Fruit fly (Drosophila melanogaster) whole organism, embryonic: ENCODE results near the gene Glut4EF.

Experiments
- CG11456 ChIP-seq: fragments of 200-800 bp; sonication (Bioruptor generic); IDR thresholded peaks from 3 replicates; pipeline ENCODE4 v1.3.6; 2022; ENCODE audit warnings: missing biosample characterization, missing genetic modification characterization
- CG11723 ChIP-seq: fragments of 200-800 bp; sonication (Bioruptor generic); optimal IDR thresholded peaks from 2 replicates; lab custom pipeline; 2017; ENCODE audit warnings: missing biosample characterization, mild to moderate bottlenecking, missing genetic modification characterization
- CG12236 ChIP-seq: fragments of 200-800 bp; sonication (Bioruptor generic); optimal IDR thresholded peaks from 2 replicates; lab custom pipeline; 2016; ENCODE audit warnings: missing biosample characterization, missing genetic modification characterization
- CG13296 ChIP-seq: fragments of 200-800 bp; sonication (Bioruptor generic); optimal IDR thresholded peaks from 3 replicates; lab custom pipeline; 2018; ENCODE audit warnings: missing biosample characterization, mild to moderate bottlenecking, missing genetic modification characterization
- CG13624 ChIP-seq: fragments of 200-800 bp; sonication (Bioruptor generic); optimal IDR thresholded peaks from 2 replicates; lab custom pipeline; 2016; ENCODE audit warnings: missing biosample characterization, missing genetic modification characterization
- CG14667 ChIP-seq: fragments of 200-800 bp; sonication (Bioruptor generic); IDR thresholded peaks from 2 replicates; pipeline ENCODE4 v1.3.6; 2022; ENCODE audit warnings: missing biosample characterization, missing genetic modification characterization
- CG17328 ChIP-seq: fragments of 200-800 bp; sonication (Bioruptor generic); IDR thresholded peaks from 2 replicates; pipeline ENCODE4 v1.3.6; 2022; ENCODE audit warnings: missing biosample characterization, missing genetic modification characterization
- CG17829 ChIP-seq: fragments of 200-800 bp; optimal IDR thresholded peaks from 2 replicates; lab custom pipeline; 2019; ENCODE audit warnings: missing biosample characterization, mild to moderate bottlenecking, missing genetic modification characterization, moderate library complexity
- CG2678 ChIP-seq: fragments of 200-800 bp; sonication (Bioruptor generic); optimal IDR thresholded peaks from 3 replicates; lab custom pipeline; 2019; ENCODE audit warnings: missing biosample characterization, mild to moderate bottlenecking, missing genetic modification characterization, moderate library complexity
- CG2712 ChIP-seq: fragments of 200-800 bp; optimal IDR thresholded peaks from 3 replicates; lab custom pipeline; 2019; ENCODE audit warnings: missing biosample characterization, mild to moderate bottlenecking, missing genetic modification characterization, moderate library complexity
- CG5953 ChIP-seq: fragments of 200-800 bp; sonication (Bioruptor generic); IDR thresholded peaks from 2 replicates; pipeline ENCODE4 v1.3.6; 2022; ENCODE audit warnings: missing biosample characterization, missing genetic modification characterization
- CG6254 ChIP-seq: fragments of 200-800 bp; sonication (Bioruptor generic); optimal IDR thresholded peaks from 3 replicates; lab custom pipeline; 2017; ENCODE audit warnings: mild to moderate bottlenecking, missing biosample characterization, missing genetic modification reagents, missing genetic modification characterization
- CG6765 ChIP-seq: fragments of 200-800 bp; sonication (Bioruptor generic); optimal IDR thresholded peaks from 3 replicates; lab custom pipeline; 2017; ENCODE audit warnings: missing biosample characterization, mild to moderate bottlenecking, missing genetic modification characterization
- CG6854 ChIP-seq: fragments of 200-800 bp; sonication (Bioruptor generic); optimal IDR thresholded peaks from 3 replicates; lab custom pipeline; 2017; ENCODE audit warnings: missing biosample characterization, mild to moderate bottlenecking, missing genetic modification characterization
- CG7271 ChIP-seq: fragments of 200-800 bp; sonication (Bioruptor generic); optimal IDR thresholded peaks from 2 replicates; lab custom pipeline; 2018; ENCODE audit warnings: missing biosample characterization, mild to moderate bottlenecking, missing genetic modification characterization, moderate library complexity
- CG7357 ChIP-seq: fragments of 200-800 bp; sonication (Bioruptor generic); IDR thresholded peaks from 3 replicates; pipeline ENCODE4 v1.3.6; 2022; ENCODE audit warnings: missing biosample characterization, missing genetic modification characterization
- CG9876 ChIP-seq: fragments of 200-800 bp; sonication (Bioruptor generic); optimal IDR thresholded peaks from 2 replicates; lab custom pipeline; 2016; ENCODE audit warnings: missing biosample characterization, missing genetic modification characterization
- CoRest ChIP-seq: fragments of 200-800 bp; sonication (Bioruptor generic); optimal IDR thresholded peaks from 3 replicates; lab custom pipeline; 2018; ENCODE audit warnings: missing biosample characterization, mild to moderate bottlenecking, missing genetic modification characterization, moderate library complexity
- Dad ChIP-seq: fragments of 200-800 bp; sonication (Bioruptor generic); optimal IDR thresholded peaks from 3 replicates; lab custom pipeline; 2016; ENCODE audit warnings: missing biosample characterization, missing genetic modification characterization
- Drgx ChIP-seq: fragments of 200-800 bp; sonication (Bioruptor generic); IDR thresholded peaks from 2 replicates; pipeline ENCODE4 v1.3.6; 2022; ENCODE audit warnings: missing biosample characterization, missing genetic modification characterization
- H15 ChIP-seq: fragments of 200-800 bp; sonication (Bioruptor generic); IDR thresholded peaks from 3 replicates; pipeline ENCODE4 v1.3.6; 2022; ENCODE audit warnings: missing biosample characterization, missing genetic modification characterization
- HLH3B ChIP-seq: fragments of 200-800 bp; sonication (Bioruptor generic); IDR thresholded peaks from 2 replicates; pipeline ENCODE4 v1.3.6; 2022; ENCODE audit warnings: missing biosample characterization, missing genetic modification characterization
- HLHmδ ChIP-seq: fragments of 200-800 bp; sonication (Bioruptor generic); optimal IDR thresholded peaks from 2 replicates; lab custom pipeline; 2018; ENCODE audit warnings: missing biosample characterization, mild to moderate bottlenecking, missing genetic modification characterization, moderate library complexity
- Pdp1 ChIP-seq, 2 experiments: fragments of 200-800 bp; sonication (Bioruptor generic); optimal IDR thresholded peaks; 3 replicates each; lab custom pipeline; 2016; ENCODE audit warnings: missing biosample characterization in 2 of 2, missing genetic modification characterization in 2 of 2, mild to moderate bottlenecking in 1 of 2, moderate library complexity in 1 of 2
- Sox100B ChIP-seq: fragments of 200-800 bp; sonication (Bioruptor generic); optimal IDR thresholded peaks from 3 replicates; lab custom pipeline; 2018; ENCODE audit warnings: missing biosample characterization, mild to moderate bottlenecking, missing genetic modification characterization
- Ssrp ChIP-seq: fragments of 200-800 bp; sonication (Bioruptor generic); optimal IDR thresholded peaks from 2 replicates; lab custom pipeline; 2018; ENCODE audit warnings: missing biosample characterization, mild to moderate bottlenecking, missing genetic modification characterization, moderate library complexity
- Taf1 ChIP-seq: fragments of 200-800 bp; sonication (Bioruptor generic); IDR thresholded peaks from 2 replicates; pipeline ENCODE4 v1.3.6; 2022; ENCODE audit warnings: missing biosample characterization, missing genetic modification characterization
- Xbp1 ChIP-seq: fragments of 200-800 bp; sonication (Bioruptor generic); optimal IDR thresholded peaks from 3 replicates; lab custom pipeline; 2016; ENCODE audit warnings: missing biosample characterization, mild to moderate bottlenecking, missing genetic modification characterization
- YL-1 ChIP-seq: fragments of 200-800 bp; sonication (Bioruptor generic); optimal IDR thresholded peaks from 3 replicates; lab custom pipeline; 2017; ENCODE audit warnings: missing biosample characterization, mild to moderate bottlenecking, missing genetic modification characterization
- amos ChIP-seq: fragments of 200-800 bp; sonication (Bioruptor generic); IDR thresholded peaks from 2 replicates; pipeline ENCODE4 v1.3.6; 2022; ENCODE audit warnings: missing biosample characterization, missing genetic modification characterization; ENCODE audit not compliant: partially characterized antibody
- br ChIP-seq: fragments of >200 bp; optimal IDR thresholded peaks from 2 replicates; lab custom pipeline; 2017
- cwo ChIP-seq: fragments of 200-800 bp; sonication (Bioruptor generic); optimal IDR thresholded peaks from 3 replicates; lab custom pipeline; 2017; ENCODE audit warnings: missing biosample characterization, missing genetic modification characterization, mild to moderate bottlenecking, moderate library complexity, missing genetic modification reagents
- dati ChIP-seq: fragments of 200-800 bp; sonication (Bioruptor generic); IDR thresholded peaks from 2 replicates; pipeline ENCODE4 v1.3.6; 2022; ENCODE audit warnings: missing biosample characterization, missing genetic modification characterization
- exex ChIP-seq: fragments of 200-800 bp; sonication (Bioruptor generic); optimal IDR thresholded peaks from 4 replicates; lab custom pipeline; 2018; ENCODE audit warnings: missing biosample characterization, mild to moderate bottlenecking, missing genetic modification characterization, moderate library complexity
- eyg ChIP-seq: fragments of 200-800 bp; sonication (Bioruptor generic); optimal IDR thresholded peaks from 3 replicates; lab custom pipeline; 2016; ENCODE audit warnings: missing biosample characterization, missing genetic modification characterization
- fd102C ChIP-seq: fragments of 200-800 bp; sonication (Bioruptor generic); optimal IDR thresholded peaks from 2 replicates; lab custom pipeline; 2018; ENCODE audit warnings: missing biosample characterization, mild to moderate bottlenecking, missing genetic modification characterization, moderate library complexity
- lab ChIP-seq: fragments of 200-800 bp; sonication (Bioruptor generic); optimal IDR thresholded peaks from 3 replicates; lab custom pipeline; 2017; ENCODE audit warnings: missing biosample characterization, missing genetic modification characterization, mild to moderate bottlenecking, moderate library complexity, missing genetic modification reagents
- lilli ChIP-seq: fragments of 200-800 bp; sonication (Bioruptor generic); optimal IDR thresholded peaks from 3 replicates; lab custom pipeline; 2016; ENCODE audit warnings: missing biosample characterization, missing genetic modification characterization
- lmd ChIP-seq: fragments of 200-800 bp; sonication (Bioruptor generic); IDR thresholded peaks from 2 replicates; pipeline ENCODE4 v1.3.6; 2022; ENCODE audit warnings: missing biosample characterization, missing genetic modification characterization
- lola ChIP-seq, 3 experiments: fragments of >200 bp in 2 of 3; fragments of 200-800 bp in 1 of 3; sonication (Bioruptor generic) in 1 of 3; optimal IDR thresholded peaks; 2 replicates each; lab custom pipeline; 2017 to 2019; ENCODE audit warnings: missing biosample characterization in 3 of 3, missing genetic modification characterization in 3 of 3, mild to moderate bottlenecking in 1 of 3, moderate library complexity in 1 of 3
- onecut ChIP-seq: fragments of 200-800 bp; sonication (Bioruptor generic); IDR thresholded peaks from 2 replicates; pipeline ENCODE4 v1.3.6; 2022; ENCODE audit warnings: missing biosample characterization, missing genetic modification characterization
- otp ChIP-seq: fragments of 200-800 bp; sonication (Bioruptor generic); IDR thresholded peaks from 3 replicates; pipeline ENCODE4, ENCODE4 v1.3.6; 2022; ENCODE audit warnings: missing biosample characterization, missing genetic modification characterization
- pho ChIP-seq: fragments of 200-800 bp; sonication (Bioruptor generic); optimal IDR thresholded peaks from 2 replicates; lab custom pipeline; 2016; ENCODE audit warnings: missing biosample characterization, missing genetic modification characterization
- pum ChIP-seq: fragments of 200-800 bp; sonication (Bioruptor generic); optimal IDR thresholded peaks from 2 replicates; lab custom pipeline; 2016; ENCODE audit warnings: missing biosample characterization, missing genetic modification characterization
- scrt ChIP-seq: fragments of 200-800 bp; sonication (Bioruptor generic); optimal IDR thresholded peaks from 2 replicates; lab custom pipeline; 2018; ENCODE audit warnings: missing biosample characterization, mild to moderate bottlenecking, missing genetic modification characterization, moderate library complexity
- sna ChIP-seq: fragments of 200-800 bp; sonication (Bioruptor generic); IDR thresholded peaks from 2 replicates; pipeline ENCODE4 v1.3.6; 2022; ENCODE audit warnings: missing biosample characterization, missing genetic modification characterization; ENCODE audit not compliant: partially characterized antibody
- sob ChIP-seq: fragments of 200-800 bp; sonication (Bioruptor generic); IDR thresholded peaks from 2 replicates; pipeline ENCODE4 v1.3.6; 2022; ENCODE audit warnings: missing biosample characterization, missing genetic modification characterization
- unc-4 ChIP-seq: fragments of 200-800 bp; sonication (Bioruptor generic); IDR thresholded peaks from 2 replicates; pipeline ENCODE4 v1.3.6; 2022; ENCODE audit warnings: missing biosample characterization, missing genetic modification characterization; ENCODE audit not compliant: partially characterized antibody
- wek ChIP-seq: fragments of 200-800 bp; sonication (Bioruptor generic); optimal IDR thresholded peaks from 3 replicates; lab custom pipeline; 2018; ENCODE audit warnings: missing biosample characterization, mild to moderate bottlenecking, missing genetic modification characterization, moderate library complexity

Gene Glut4EF

DNA sequence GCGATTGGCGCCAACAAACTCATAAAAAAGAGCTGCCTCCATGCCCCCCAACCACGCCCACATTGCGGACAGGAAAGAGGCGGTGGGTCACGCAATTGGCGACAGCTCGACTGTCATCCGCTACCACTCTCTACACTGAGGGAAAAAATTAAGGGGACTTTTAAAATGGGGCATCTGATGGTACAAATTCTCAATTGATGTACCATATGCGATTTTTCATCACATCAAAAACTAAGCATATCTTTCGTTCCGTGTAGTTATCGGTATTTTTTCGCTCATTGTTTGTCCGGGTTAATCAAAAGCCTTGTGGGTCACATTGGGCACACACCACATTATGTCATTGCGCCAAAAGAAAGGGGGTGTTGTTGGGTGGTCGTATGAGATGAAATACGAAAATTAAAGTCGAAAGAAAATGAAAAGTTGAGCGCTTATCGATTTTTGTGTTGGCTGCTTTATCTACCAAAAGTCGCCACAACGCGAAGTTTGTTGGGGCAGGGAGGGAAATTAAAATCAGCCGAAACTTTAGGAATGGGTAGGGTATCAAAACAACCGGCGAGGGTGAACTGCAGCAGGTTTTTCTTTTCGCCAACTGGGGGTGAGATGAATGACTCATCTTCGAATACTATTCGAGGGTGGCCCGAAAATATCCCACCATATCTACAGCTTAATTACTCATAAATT, 149.7 kb downstream of the Glut4EF start (continued):
- TF ChIP-seq amos (GFP tag; lab: Robert Waterston, UW) (no peak), CoRest (tag; lab: Kevin White, UChicago) (no peak), CG12236 (GFP tag; lab: Kevin White, UChicago) (no peak), Ssrp (no peak), Pdp1 (GFP tag; optimal IDR thresholded peaks at IDR 0.05; lab: Kevin White, UChicago) (peak in 1 of 2 experiments; percentile 30), pho (GFP tag; lab: Kevin White, UChicago) (peak; percentile 20), CG2712 (tag; lab: Kevin White, UChicago) (no peak), exex (tag; lab: Kevin White, UChicago) (peak; percentile 3), CG6854 (GFP tag; lab: Kevin White, UChicago) (peak; percentile 43), lola (GFP tag; optimal IDR thresholded peaks at IDR 0.05; lab: Kevin White, UChicago) (no peak), H15 (GFP tag; lab: Robert Waterston, UW) (0 out of 3 replicates have a peak, but pooled peaks have one; percentile 23), wek (GFP tag; lab: Kevin White, UChicago) (no peak), CG2678 (tag; lab: Kevin White, UChicago) (no peak), cwo (GFP tag; lab: Kevin White, UChicago) (peak; percentile 37), sna (GFP tag; lab: Robert Waterston, UW) (no peak), Xbp1 (GFP tag; lab: Kevin White, UChicago) (peak; percentile 28), HLHmδ (GFP tag; lab: Kevin White, UChicago) (no peak), Drgx (GFP tag; lab: Robert Waterston, UW) (no peak), otp (GFP tag; lab: Robert Waterston, UW) (0 out of 3 replicates have a peak, but pooled peaks have one; percentile 21), CG14667 (GFP tag; lab: Robert Waterston, UW) (no peak), sob (GFP tag; lab: Robert Waterston, UW) (peak; percentile 67), dati (GFP tag; lab: Robert Waterston, UW) (no peak), CG11723 (GFP tag; lab: Kevin White, UChicago) (no peak), CG7271 (tag; lab: Kevin White, UChicago) (no peak), eyg (no peak), lilli (peak; percentile 56), onecut (GFP tag; lab: Robert Waterston, UW) (peak; percentile 95), CG6254 (GFP tag; lab: Kevin White, UChicago) (no peak), CG11456 (GFP tag; lab: Robert Waterston, UW) (peak; percentile 57; the same call in 1 of the 3 replicates), fd102C (GFP tag; lab: Kevin White, UChicago) (no peak), CG13624 (GFP tag; lab: Kevin White, UChicago) (peak; percentile 36), pum (GFP tag; lab: Kevin White, UChicago) (peak; percentile 5), CG13296 (no peak), lab (GFP tag; lab: Kevin White, UChicago) (peak; percentile 82), br (no peak), CG5953 (GFP tag; lab: Robert Waterston, UW) (no peak), Dad (GFP tag; lab: Kevin White, UChicago) (peak; percentile 9), lmd (peak; percentile 46; the same call in 1 of the 2 replicates), CG7357 (no peak), unc-4 (GFP tag; lab: Robert Waterston, UW) (no peak), Sox100B (GFP tag; lab: Kevin White, UChicago) (no peak), HLH3B (GFP tag; lab: Robert Waterston, UW) (peak; percentile 43), YL-1 (GFP tag; lab: Kevin White, UChicago) (no peak), CG9876 (no peak), Taf1 (GFP tag; lab: Robert Waterston, UW) (no peak; the same call in 1 of the 2 replicates), scrt (peak; percentile 54), CG17328 (GFP tag; lab: Robert Waterston, UW) (peak; percentile 29; the same call in 1 of the 2 replicates), CG6765 (peak; percentile 55), CG17829 (no peak)
